Worm (Caenorhabditis elegans): Measurements from ENCODE around the gene dlc-5.

DNA sequence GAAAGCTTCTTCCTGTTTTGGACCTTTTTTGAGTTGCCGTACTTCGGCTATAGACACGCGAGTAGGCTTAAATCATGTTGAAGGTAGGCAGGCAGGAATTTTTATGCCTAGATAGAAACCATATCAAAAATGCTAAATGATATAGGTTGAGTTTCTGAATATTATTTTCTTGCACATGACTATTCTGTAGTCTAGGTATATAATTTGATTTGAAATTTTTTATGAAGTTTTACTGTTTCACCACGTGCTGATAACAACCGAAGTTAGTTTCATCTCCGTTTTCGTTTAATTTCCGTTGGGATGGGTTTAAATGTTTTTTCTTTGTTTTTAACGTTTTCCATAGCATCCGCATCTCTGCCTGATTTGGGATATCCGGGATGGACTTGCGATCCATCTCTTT is 49.0 kb downstream of the dlc-5 start, which contains the start of gene Y73B6BL.37:
- no peak for TF ChIP-seq T22C8.4 (GFP tag; IDR thresholded peaks at IDR 0.05)
- TF ChIP-seq tab-1 (GFP tag; IDR thresholded peaks at IDR 0.05), result no peak
- no peak for TF ChIP-seq med-1 (GFP tag; optimal IDR thresholded peaks at IDR 0.05; ENCODE audit: insufficient read depth)
- no peak for TF ChIP-seq ref-1 (GFP tag; conservative IDR thresholded peaks at IDR 0.05)
- no peak for TF ChIP-seq flt-1 (GFP tag; IDR thresholded peaks at IDR 0.05)

Data from whole organism, midembryonic.